Worm (Caenorhabditis elegans): ENCODE data around the gene emc-3.

The emc-3 gene

DNA sequence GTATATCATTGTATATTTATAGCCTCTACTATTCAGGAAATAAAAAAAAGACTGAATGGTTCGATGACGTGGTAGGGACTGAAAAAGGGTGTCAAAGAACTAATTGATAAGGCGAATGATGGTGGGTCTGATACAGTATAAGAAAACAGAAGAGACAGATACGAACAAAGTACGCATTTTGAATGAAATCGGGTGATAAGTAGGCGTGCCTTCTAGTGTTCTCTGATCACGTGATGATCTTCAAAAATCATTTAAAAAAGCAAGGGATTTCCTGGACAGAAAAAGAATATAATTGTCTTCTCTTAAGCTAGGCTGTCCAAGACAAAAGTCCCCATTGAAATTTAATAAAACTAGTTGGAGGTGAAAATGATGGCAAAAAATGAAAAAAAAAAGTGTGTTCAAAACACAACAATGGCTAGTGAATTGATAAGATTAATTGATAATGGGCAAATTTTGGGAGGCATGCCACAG, 11.6 kb upstream of the emc-3 start (continued):
- TF ChIP-seq nfya-2 (GFP tag; IDR thresholded peaks at IDR 0.05) (no peak), ztf-26 (tag; optimal IDR thresholded peaks at IDR 0.05) (peak; percentile 55), tlf-1 (GFP tag; optimal IDR thresholded peaks at IDR 0.05) (peak; percentile 5), Y67H2A.10 (GFP tag; conservative IDR thresholded peaks at IDR 0.05) (no peak), xnd-1 (tag; optimal IDR thresholded peaks at IDR 0.05) (no peak), hmg-1.2 (GFP tag; IDR thresholded peaks at IDR 0.05) (no peak), sdz-38 (tag; optimal IDR thresholded peaks at IDR 0.05) (no peak), chd-7 (tag; optimal IDR thresholded peaks at IDR 0.05) (no peak), lsy-27 (tag; optimal IDR thresholded peaks at IDR 0.05; ENCODE audit: borderline replicate concordance, insufficient read depth) (no peak), ceh-100 (GFP tag; IDR thresholded peaks at IDR 0.05) (no peak), lir-1 (GFP tag; conservative IDR thresholded peaks at IDR 0.05) (0 out of 2 replicates have a peak, but pooled peaks have one; percentile 7), dpff-1 (tag; optimal IDR thresholded peaks at IDR 0.05) (no peak), aptf-3 (GFP tag; IDR thresholded peaks at IDR 0.05) (no peak), B0019.2 (GFP tag; conservative IDR thresholded peaks at IDR 0.05) (no peak), lin-40 (tag; optimal IDR thresholded peaks at IDR 0.05) (peak; percentile 77), hmg-20 (GFP tag; IDR thresholded peaks at IDR 0.05) (no peak), Y53F4B.3 (GFP tag; IDR thresholded peaks at IDR 0.05) (no peak), gei-17 (GFP tag; optimal IDR thresholded peaks at IDR 0.05) (no peak), ztf-22 (GFP tag; optimal IDR thresholded peaks at IDR 0.05) (peak; percentile 38), ceh-91 (GFP tag; IDR thresholded peaks at IDR 0.05) (no peak), ceh-79 (tag; optimal IDR thresholded peaks at IDR 0.05) (no peak), nhr-120 (GFP tag; IDR thresholded peaks at IDR 0.05) (no peak), F49E8.2 (tag; optimal IDR thresholded peaks at IDR 0.05; ENCODE audit: insufficient read depth) (no peak), ztf-18 (tag; optimal IDR thresholded peaks at IDR 0.05) (no peak), unc-62 (GFP tag; optimal IDR thresholded peaks at IDR 0.05) (no peak), fkh-3 (tag; optimal IDR thresholded peaks at IDR 0.05) (no peak), snpc-4 (GFP tag; optimal IDR thresholded peaks at IDR 0.05) (no peak), snpc-4 (tag; optimal IDR thresholded peaks at IDR 0.05) (peak in 1 of 4 experiments; percentile 0), hrde-1 (tag; optimal IDR thresholded peaks at IDR 0.05; ENCODE audit: borderline replicate concordance) (no peak), D2030.7 (GFP tag; IDR thresholded peaks at IDR 0.05) (no peak), hlh-12 (tag; optimal IDR thresholded peaks at IDR 0.05) (no peak), ama-1 (optimal IDR thresholded peaks at IDR 0.05) (no peak), ama-1 (GFP tag; optimal IDR thresholded peaks at IDR 0.05) (no peak), tbx-9 (tag; optimal IDR thresholded peaks at IDR 0.05; ENCODE audit: borderline replicate concordance) (no peak), K11D2.4 (GFP tag; IDR thresholded peaks at IDR 0.05) (0 out of 2 replicates have a peak, but pooled peaks have one; percentile 12), Y53G8AR.9 (GFP tag; conservative IDR thresholded peaks at IDR 0.05) (0 out of 2 replicates have a peak, but pooled peaks have one; percentile 41), madf-3 (GFP tag; IDR thresholded peaks at IDR 0.05) (no peak), attf-6 (GFP tag; IDR thresholded peaks at IDR 0.05) (no peak), cebp-1 (GFP tag; IDR thresholded peaks at IDR 0.05) (no peak; the same call in 1 of the 2 replicates), cebp-1 (tag; optimal IDR thresholded peaks at IDR 0.05) (peak; percentile 34), hlh-26 (GFP tag; conservative IDR thresholded peaks at IDR 0.05) (no peak), repo-1 (tag; optimal IDR thresholded peaks at IDR 0.05) (no peak), T26A5.8 (tag; optimal IDR thresholded peaks at IDR 0.05) (no peak), athp-1 (tag; optimal IDR thresholded peaks at IDR 0.05) (no peak), F33H1.4 (GFP tag; IDR thresholded peaks at IDR 0.05) (no peak), madf-10 (tag; optimal IDR thresholded peaks at IDR 0.05) (no peak), akir-1 (GFP tag; optimal IDR thresholded peaks at IDR 0.05) (no peak), atf-7 (tag; optimal IDR thresholded peaks at IDR 0.05) (peak; percentile 44), F57A8.1 (GFP tag; optimal IDR thresholded peaks at IDR 0.05) (no peak), tbp1 (GFP tag; optimal IDR thresholded peaks at IDR 0.05) (peak; percentile 7)

Data from whole organism, young adult.